Fruit fly (Drosophila melanogaster): ENCODE data around the gene CG11357.

Gene CG11357

dm6 chr3L:4543034-4543806 lies 1.4 kb downstream of the CG11357 start (continued):
- TF ChIP-seq lz (GFP tag; optimal IDR thresholded peaks at IDR 0.05) (peak; percentile 54), Hr38 (GFP tag; optimal IDR thresholded peaks at IDR 0.05) (no peak), esn (GFP tag; optimal IDR thresholded peaks at IDR 0.05) (peak; percentile 69), spab (GFP tag; optimal IDR thresholded peaks at IDR 0.05) (peak; percentile 98), CG10669 (GFP tag; optimal IDR thresholded peaks at IDR 0.05) (peak; percentile 93), topi (GFP tag; optimal IDR thresholded peaks at IDR 0.05) (peak; percentile 40), Eip93F (GFP tag; optimal IDR thresholded peaks at IDR 0.05) (no peak), CG6276 (GFP tag; optimal IDR thresholded peaks at IDR 0.05) (peak; percentile 88), salr (GFP tag; optimal IDR thresholded peaks at IDR 0.05) (peak; percentile 81 to 88)

DNA sequence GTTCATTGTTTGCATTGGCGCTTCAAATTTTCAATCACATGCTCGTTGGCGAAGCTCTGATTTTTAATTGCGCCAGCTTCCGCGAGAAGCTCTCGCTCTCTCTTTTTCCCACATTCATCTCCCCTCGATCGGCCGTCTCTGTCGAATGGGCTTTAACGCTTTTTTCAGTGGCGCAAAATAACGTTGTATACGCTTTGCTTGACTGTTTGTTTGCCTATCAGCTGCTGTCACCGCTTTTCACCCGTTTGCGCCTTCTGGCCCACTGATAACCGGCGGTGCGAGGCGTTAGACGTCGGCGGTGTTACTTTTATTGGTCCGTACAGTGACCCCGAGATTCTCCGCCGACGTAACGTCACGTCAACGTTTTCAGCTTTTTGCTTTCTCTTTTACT lies 2.0 kb downstream of the CG11357 start:
- TF ChIP-seq ss (GFP tag; optimal IDR thresholded peaks at IDR 0.05) (peak in 1 of 2 experiments; percentile 7), vri (GFP tag; optimal IDR thresholded peaks at IDR 0.05) (peak; percentile 96), svp (GFP tag) (peak; percentile 66), fkh (GFP tag; optimal IDR thresholded peaks at IDR 0.05) (peak; percentile 84), Eip93F (GFP tag; optimal IDR thresholded peaks at IDR 0.05) (peak; percentile 1), Hr38 (GFP tag; optimal IDR thresholded peaks at IDR 0.05) (no peak), CG11762 (GFP tag; optimal IDR thresholded peaks at IDR 0.05; ENCODE audit: insufficient read depth) (no peak), Eip75B (GFP tag; optimal IDR thresholded peaks at IDR 0.05) (no peak), Blimp-1 (GFP tag; optimal IDR thresholded peaks at IDR 0.05) (peak; percentile 35), Eip78C (GFP tag) (peak; percentile 10), CG10669 (GFP tag; optimal IDR thresholded peaks at IDR 0.05) (no peak), CG6276 (GFP tag; optimal IDR thresholded peaks at IDR 0.05) (no peak), CG6163 (GFP tag; IDR thresholded peaks at IDR 0.05) (peak; percentile 18; the same call in 1 of the 3 replicates)

DNA sequence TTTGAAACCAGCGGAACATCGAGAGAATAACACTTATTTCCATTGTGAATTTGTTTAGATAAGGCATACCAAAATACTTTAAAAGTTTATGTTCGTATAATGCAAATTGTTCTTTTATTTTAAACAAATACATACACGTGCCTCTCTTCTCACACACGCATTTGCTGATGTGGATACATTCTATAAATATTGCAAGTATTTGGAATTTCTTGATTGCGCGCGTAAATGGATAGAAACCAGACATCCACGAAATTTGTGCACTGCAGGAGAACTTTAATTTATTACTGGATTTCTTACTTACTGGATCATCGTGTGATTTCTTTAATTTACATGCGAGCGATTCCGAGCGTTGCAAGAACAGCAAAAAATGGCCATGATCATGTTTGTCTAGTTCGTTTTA lies 2.8 kb downstream of the CG11357 start:
- no peak for TF ChIP-seq Hr4 (GFP tag; optimal IDR thresholded peaks at IDR 0.05)

DNA sequence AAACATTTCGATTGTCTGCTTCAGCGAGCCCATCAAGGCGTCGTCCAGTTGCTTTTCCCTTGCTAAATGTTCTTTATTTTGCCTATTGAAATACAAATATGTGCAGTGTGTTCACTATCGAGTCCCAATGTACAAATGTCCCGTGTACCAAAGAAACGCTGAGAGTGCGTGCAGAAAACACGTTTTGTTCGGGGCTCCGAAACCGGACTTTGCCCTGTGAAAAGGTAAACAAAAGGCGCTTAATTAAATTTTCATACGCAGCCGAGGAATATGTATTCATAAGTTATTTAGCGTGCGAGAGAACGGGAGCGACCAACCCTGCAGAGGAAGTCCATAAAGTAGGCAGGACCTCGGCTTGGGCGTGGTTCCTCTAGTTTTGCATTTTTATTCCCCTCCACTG lies 3.3 kb downstream of the CG11357 start:
- peak; percentile 30 for TF ChIP-seq CG6854 (GFP tag; optimal IDR thresholded peaks at IDR 0.05)
- no peak for TF ChIP-seq spab (GFP tag; optimal IDR thresholded peaks at IDR 0.05)
- peak; percentile 27 for TF ChIP-seq CG9139 (GFP tag; optimal IDR thresholded peaks at IDR 0.05)
- peak; percentile 62 to 81 for TF ChIP-seq ss (GFP tag; optimal IDR thresholded peaks at IDR 0.05)

- TF ChIP-seq CG11294 (GFP tag; IDR thresholded peaks at IDR 0.05) (no peak), CG6276 (GFP tag; optimal IDR thresholded peaks at IDR 0.05) (peak; percentile 52), dac (GFP tag; optimal IDR thresholded peaks at IDR 0.05) (peak; percentile 46), Hr38 (GFP tag; optimal IDR thresholded peaks at IDR 0.05) (no peak), CG32006 (GFP tag; optimal IDR thresholded peaks at IDR 0.05) (peak; percentile 77), Sox102F (GFP tag; optimal IDR thresholded peaks at IDR 0.05) (peak; percentile 56), lz (GFP tag; optimal IDR thresholded peaks at IDR 0.05) (peak; percentile 56), OdsH (GFP tag; optimal IDR thresholded peaks at IDR 0.05) (peak; percentile 69), CG10631 (GFP tag; optimal IDR thresholded peaks at IDR 0.05) (peak; percentile 68), Smox (GFP tag; optimal IDR thresholded peaks at IDR 0.05) (peak; percentile 45), Met (GFP tag; optimal IDR thresholded peaks at IDR 0.05) (peak; percentile 62), salr (GFP tag; optimal IDR thresholded peaks at IDR 0.05) (peak in 1 of 2 experiments; percentile 68), CG9139 (GFP tag; optimal IDR thresholded peaks at IDR 0.05) (no peak), Eip75B (GFP tag; optimal IDR thresholded peaks at IDR 0.05) (peak; percentile 70), CG4318 (GFP tag; optimal IDR thresholded peaks at IDR 0.05) (peak; percentile 50), CG1621 (tag; optimal IDR thresholded peaks at IDR 0.05) (no peak), Eip93F (GFP tag; optimal IDR thresholded peaks at IDR 0.05) (no peak), Ets21C (GFP tag; optimal IDR thresholded peaks at IDR 0.05) (no peak), dsx (GFP tag; optimal IDR thresholded peaks at IDR 0.05; ENCODE audit: poor library complexity, severe bottlenecking) (peak; percentile 72), CG6792 (GFP tag; optimal IDR thresholded peaks at IDR 0.05) (peak; percentile 65), Sox14 (GFP tag; optimal IDR thresholded peaks at IDR 0.05) (peak; percentile 62), Gug (GFP tag; IDR thresholded peaks at IDR 0.05) (no peak), CG8632 (GFP tag; optimal IDR thresholded peaks at IDR 0.05) (peak; percentile 57), eg (GFP tag; IDR thresholded peaks at IDR 0.05) (no peak; the same call in 1 of the 3 replicates), net (GFP tag; optimal IDR thresholded peaks at IDR 0.05) (peak; percentile 68), CG34406 (GFP tag; optimal IDR thresholded peaks at IDR 0.05) (peak; percentile 51), fd59A (GFP tag; optimal IDR thresholded peaks at IDR 0.05) (peak; percentile 60), CG11762 (GFP tag; optimal IDR thresholded peaks at IDR 0.05; ENCODE audit: insufficient read depth) (peak; percentile 43)
Measured at dm6 chr3L:4545731-4546130, 3.9 kb downstream of the CG11357 start.
